Worm (Caenorhabditis elegans) whole organism, L1 larva: ENCODE results near the gene hsp-4.
A peak's percentile ranks its signal among the peaks of the same experiment; 100 is the strongest.

Experiments
- F16B12.6 ChIP-seq: fragments of 150-350 bp; optimal IDR thresholded peaks from 2 replicates; lab custom pipeline; 2014; ENCODE audit warnings: missing biosample characterization, missing genetic modification characterization
- Y116A8C.19 ChIP-seq: sonication (generic microtip); optimal IDR thresholded peaks from 2 replicates; lab custom pipeline; 2016; ENCODE audit warnings: missing compliant biosample characterization, missing genetic modification characterization, borderline replicate concordance
- alr-1 ChIP-seq: fragments of 200-800 bp; sonication (Bioruptor generic); optimal IDR thresholded peaks from 2 replicates; lab custom pipeline; 2018; ENCODE audit warnings: borderline replicate concordance, mild to moderate bottlenecking, missing genetic modification characterization, missing compliant biosample characterization
- ama-1 ChIP-seq: fragments of 150-350 bp; optimal IDR thresholded peaks from 2 replicates; lab custom pipeline; 2014
- blmp-1 ChIP-seq: fragments of 150-350 bp; optimal IDR thresholded peaks from 2 replicates; lab custom pipeline; 2014; ENCODE audit warnings: missing biosample characterization, missing genetic modification characterization
- ceh-8 ChIP-seq: fragments of 200-800 bp; sonication (Bioruptor generic); optimal IDR thresholded peaks from 2 replicates; lab custom pipeline; 2018; ENCODE audit warnings: mild to moderate bottlenecking, missing genetic modification characterization, moderate library complexity, missing compliant biosample characterization
- ceh-82 ChIP-seq, 3 experiments: fragments of 150-350 bp in 1 of 3; sonication (generic microtip) in 2 of 3; optimal IDR thresholded peaks; 2 replicates each; lab custom pipeline; 2014 to 2017; ENCODE audit warnings: missing biosample characterization in 3 of 3, missing genetic modification characterization in 3 of 3
- ces-1 ChIP-seq: fragments of 150-350 bp; optimal IDR thresholded peaks from 2 replicates; lab custom pipeline; 2014; ENCODE audit warnings: missing biosample characterization, missing genetic modification reagents, missing genetic modification characterization
- dpl-1 ChIP-seq, 3 experiments: fragments of 150-350 bp in 2 of 3; sonication (generic microtip) in 1 of 3; optimal IDR thresholded peaks; 2 replicates each; lab custom pipeline; 2014 to 2017; ENCODE audit warnings: missing biosample characterization in 3 of 3, missing genetic modification characterization in 3 of 3, missing genetic modification reagents in 3 of 3
- dsc-1 ChIP-seq: sonication (generic microtip); optimal IDR thresholded peaks from 2 replicates; lab custom pipeline; 2016; ENCODE audit warnings: mild to moderate bottlenecking, missing genetic modification characterization, missing compliant biosample characterization
- efl-1 ChIP-seq, 4 experiments: fragments of 150-350 bp; optimal IDR thresholded peaks in 3 of 4; peaks in 1 of 4; 1 replicate in 1 of 4; 2 replicates in 3 of 4; lab custom pipeline; 2014; ENCODE audit warnings: missing biosample characterization in 2 of 4, missing genetic modification characterization in 2 of 4, missing genetic modification reagents in 2 of 4
- efl-3 ChIP-seq: fragments of 200-800 bp; sonication (Bioruptor generic); optimal IDR thresholded peaks from 2 replicates; lab custom pipeline; 2018; ENCODE audit warnings: mild to moderate bottlenecking, missing genetic modification characterization, missing compliant biosample characterization
- egl-13 ChIP-seq: sonication (generic microtip); optimal IDR thresholded peaks from 2 replicates; lab custom pipeline; 2016; ENCODE audit warnings: missing genotype, missing genetic modification reagents, missing genetic modification characterization, missing compliant biosample characterization
- fkh-10 ChIP-seq: sonication (generic microtip); optimal IDR thresholded peaks from 2 replicates; lab custom pipeline; 2017; ENCODE audit warnings: missing biosample characterization, missing genetic modification reagents, missing genetic modification characterization
- fos-1 ChIP-seq: fragments of 150-350 bp; optimal IDR thresholded peaks from 2 replicates; lab custom pipeline; 2014; ENCODE audit warnings: missing biosample characterization, missing genetic modification characterization
- grh-1 ChIP-seq: fragments of 200-800 bp; sonication (Bioruptor generic); IDR thresholded peaks from 2 replicates; pipeline ENCODE4 v1.3.6; 2022; ENCODE audit warnings: missing genetic modification reagents, missing genetic modification characterization, missing compliant biosample characterization
- hpl-2 ChIP-seq: fragments of 150-350 bp; optimal IDR thresholded peaks from 2 replicates; lab custom pipeline; 2014; ENCODE audit warnings: missing biosample characterization, missing genetic modification reagents, missing genetic modification characterization
- irx-1 ChIP-seq: sonication (generic microtip); optimal IDR thresholded peaks from 2 replicates; lab custom pipeline; 2016; ENCODE audit warnings: missing genetic modification characterization, missing compliant biosample characterization
- isw-1 ChIP-seq: fragments of 200-800 bp; sonication (Bioruptor generic); IDR thresholded peaks from 2 replicates; pipeline ENCODE4 v1.3.6; 2022; ENCODE audit warnings: missing genetic modification characterization, missing compliant biosample characterization
- lin-14 ChIP-seq: fragments of 200-800 bp; sonication (Bioruptor generic); optimal IDR thresholded peaks from 2 replicates; lab custom pipeline; 2018; ENCODE audit warnings: mild to moderate bottlenecking, missing genetic modification characterization, moderate library complexity, missing compliant biosample characterization
- lin-35 ChIP-seq, 2 experiments: fragments of 150-350 bp; optimal IDR thresholded peaks; 2 replicates each; lab custom pipeline; 2014; ENCODE audit warnings: missing biosample characterization in 2 of 2, missing genetic modification characterization in 2 of 2, missing genetic modification reagents in 2 of 2
- lin-39 ChIP-seq: fragments of 150-350 bp; optimal IDR thresholded peaks from 2 replicates; lab custom pipeline; 2014; ENCODE audit warnings: missing biosample characterization, missing genetic modification reagents, missing genetic modification characterization
- lsy-2 ChIP-seq, 2 experiments: fragments of 150-350 bp; optimal IDR thresholded peaks; 2 replicates each; lab custom pipeline; 2014; ENCODE audit warnings: missing biosample characterization in 2 of 2, missing genetic modification characterization in 2 of 2
- mef-2 ChIP-seq: fragments of 150-350 bp; optimal IDR thresholded peaks from 2 replicates; lab custom pipeline; 2014; ENCODE audit warnings: missing biosample characterization, missing genetic modification characterization
- mep-1 ChIP-seq: fragments of 150-350 bp; optimal IDR thresholded peaks from 2 replicates; lab custom pipeline; 2014; ENCODE audit warnings: missing biosample characterization, missing genetic modification characterization
- nhr-19 ChIP-seq: fragments of 200-800 bp; sonication (Bioruptor generic); conservative IDR thresholded peaks from 2 replicates; pipeline ENCODE4 v1.3.6; 2022; ENCODE audit warnings: missing genetic modification characterization, missing compliant biosample characterization
- nhr-47 ChIP-seq: sonication (generic microtip); optimal IDR thresholded peaks from 2 replicates; lab custom pipeline; 2016; ENCODE audit warnings: mild to moderate bottlenecking, missing genetic modification characterization, moderate library complexity, missing compliant biosample characterization
- nhr-71 ChIP-seq: sonication (generic microtip); optimal IDR thresholded peaks from 2 replicates; lab custom pipeline; 2016; ENCODE audit warnings: mild to moderate bottlenecking, missing genetic modification characterization, moderate library complexity, missing compliant biosample characterization
- nhr-76 ChIP-seq: sonication (generic microtip); optimal IDR thresholded peaks from 2 replicates; lab custom pipeline; 2017; ENCODE audit warnings: missing biosample characterization, missing genetic modification characterization
- nhr-84 ChIP-seq: sonication (generic microtip); optimal IDR thresholded peaks from 2 replicates; lab custom pipeline; 2017; ENCODE audit warnings: missing biosample characterization, missing genetic modification characterization
- nhr-85 ChIP-seq: sonication (generic microtip); peaks from one replicate; lab custom pipeline; 2016; ENCODE audit warnings: missing genetic modification characterization, inconsistent platforms, missing compliant biosample characterization
- pqm-1 ChIP-seq: sonication (generic microtip); optimal IDR thresholded peaks from 3 replicates; lab custom pipeline; 2017; ENCODE audit warnings: missing biosample characterization, missing genetic modification characterization
- rnt-1 ChIP-seq: sonication (generic microtip); optimal IDR thresholded peaks from 2 replicates; lab custom pipeline; 2016; ENCODE audit warnings: mild to moderate bottlenecking, missing genetic modification characterization, moderate library complexity, missing compliant biosample characterization
- skn-1 ChIP-seq: fragments of 150-350 bp; optimal IDR thresholded peaks from 2 replicates; lab custom pipeline; 2014; ENCODE audit warnings: missing biosample characterization, missing genetic modification characterization
- snu-23 ChIP-seq: sonication (generic microtip); optimal IDR thresholded peaks from 2 replicates; lab custom pipeline; 2016; ENCODE audit warnings: missing genetic modification characterization, missing compliant biosample characterization
- swsn-7 ChIP-seq: sonication (generic microtip); optimal IDR thresholded peaks from 2 replicates; lab custom pipeline; 2016; ENCODE audit warnings: missing genetic modification characterization, missing compliant biosample characterization
- tbx-2 ChIP-seq: sonication (generic microtip); optimal IDR thresholded peaks from 2 replicates; lab custom pipeline; 2016; ENCODE audit warnings: missing genetic modification characterization, missing compliant biosample characterization
- xbp-1 ChIP-seq: sonication (generic microtip); optimal IDR thresholded peaks from 2 replicates; lab custom pipeline; 2016; ENCODE audit warnings: missing genetic modification characterization, missing compliant biosample characterization
- zag-1 ChIP-seq: fragments of 150-350 bp; optimal IDR thresholded peaks from 2 replicates; lab custom pipeline; 2014; ENCODE audit warnings: missing biosample characterization, missing genetic modification characterization
- zip-4 ChIP-seq: fragments of 200-800 bp; sonication (Bioruptor generic); optimal IDR thresholded peaks from 2 replicates; lab custom pipeline; 2018; ENCODE audit warnings: mild to moderate bottlenecking, missing genetic modification characterization, moderate library complexity, missing compliant biosample characterization
- ztf-4 ChIP-seq: fragments of 150-350 bp; optimal IDR thresholded peaks from 2 replicates; lab custom pipeline; 2014; ENCODE audit warnings: missing biosample characterization, missing genetic modification characterization

Gene hsp-4

DNA sequence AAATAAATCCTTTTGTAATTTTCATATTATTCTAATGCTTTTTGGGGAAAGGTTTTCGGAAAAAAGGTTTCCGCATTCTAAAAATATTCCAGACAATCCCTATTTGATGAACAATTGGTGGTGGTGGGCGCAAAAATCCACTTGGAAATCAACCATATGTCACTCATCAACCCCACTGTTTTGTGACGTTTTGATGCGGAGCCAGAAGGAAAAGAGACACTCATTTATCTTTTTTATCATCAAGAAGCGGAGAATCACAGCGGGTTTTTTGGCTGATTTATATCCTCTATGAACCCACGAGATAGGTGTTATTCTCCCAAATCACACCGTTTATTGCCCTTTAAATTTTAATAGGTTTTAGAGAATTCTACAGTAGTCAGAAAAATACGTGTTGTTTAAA lies 4.7 kb upstream of the hsp-4 start:
- no peak for TF ChIP-seq tbx-2 (tag; lab: Kevin White, UChicago)
- TF ChIP-seq nhr-47 (tag; lab: Kevin White, UChicago): no peak
- no peak for TF ChIP-seq Y116A8C.19 (tag; lab: Kevin White, UChicago)
- TF ChIP-seq nhr-71: peak; percentile 8
- TF ChIP-seq mep-1 (tag; lab: Kevin White, UChicago): no peak
- TF ChIP-seq ama-1: no peak
- TF ChIP-seq nhr-84 (tag; lab: Kevin White, UChicago): no peak
- TF ChIP-seq alr-1 (tag; lab: Kevin White, UChicago): no peak
- no peak for TF ChIP-seq pqm-1 (tag; lab: Kevin White, UChicago)
- TF ChIP-seq isw-1 (GFP tag; lab: Robert Waterston, UW): no peak
- no peak for TF ChIP-seq lsy-2 (tag; optimal IDR thresholded peaks at IDR 0.05; lab: Kevin White, UChicago)
- no peak for TF ChIP-seq efl-3 (GFP tag; lab: Kevin White, UChicago)
- TF ChIP-seq rnt-1 (tag; lab: Kevin White, UChicago): peak; percentile 68
- no peak for TF ChIP-seq zip-4
- no peak for TF ChIP-seq fkh-10 (GFP tag; lab: Kevin White, UChicago)
- no peak for TF ChIP-seq mef-2
- no peak for TF ChIP-seq efl-1 (optimal IDR thresholded peaks at IDR 0.05; lab: Kevin White, UChicago)
- no peak for TF ChIP-seq efl-1 (GFP tag; optimal IDR thresholded peaks at IDR 0.05 in 1 of 2; lab: Kevin White, UChicago)
- no peak for TF ChIP-seq lin-39 (tag; lab: Kevin White, UChicago)
- no peak for TF ChIP-seq xbp-1 (tag; lab: Kevin White, UChicago)
- peak; percentile 30 for TF ChIP-seq lin-14

ce11 chrII:7356773-7357172 lies 4.3 kb upstream of the hsp-4 start:
- no peak for TF ChIP-seq ztf-4 (tag; lab: Kevin White, UChicago)
- no peak for TF ChIP-seq grh-1 (GFP tag; lab: Robert Waterston, UW)
- TF ChIP-seq snu-23: peak; percentile 30
- TF ChIP-seq nhr-19: no peak
- TF ChIP-seq dpl-1 (GFP tag; optimal IDR thresholded peaks at IDR 0.05; lab: Kevin White, UChicago): peak; percentile 9 to 42 (median 33)
- peak; percentile 67 for TF ChIP-seq xbp-1 (tag; lab: Kevin White, UChicago)
- TF ChIP-seq nhr-84 (tag; lab: Kevin White, UChicago): no peak
- TF ChIP-seq efl-1 (optimal IDR thresholded peaks at IDR 0.05; lab: Kevin White, UChicago): peak; percentile 38 to 51
- peak; percentile 27 to 65 for TF ChIP-seq efl-1 (GFP tag; optimal IDR thresholded peaks at IDR 0.05 in 1 of 2; lab: Kevin White, UChicago)
- TF ChIP-seq hpl-2: no peak
- TF ChIP-seq skn-1 (tag; lab: Kevin White, UChicago): peak; percentile 34
- peak; percentile 26 to 58 for TF ChIP-seq lin-35 (GFP tag; optimal IDR thresholded peaks at IDR 0.05; lab: Kevin White, UChicago)
- peak in 1 of 2 experiments; percentile 80 for TF ChIP-seq lsy-2 (tag; optimal IDR thresholded peaks at IDR 0.05; lab: Kevin White, UChicago)
- peak; percentile 5 for TF ChIP-seq nhr-85
- TF ChIP-seq F16B12.6 (tag; lab: Kevin White, UChicago): no peak
- no peak for TF ChIP-seq lin-39 (tag; lab: Kevin White, UChicago)
- peak in 1 of 3 experiments; percentile 37 for TF ChIP-seq ceh-82 (tag; optimal IDR thresholded peaks at IDR 0.05; lab: Kevin White, UChicago)
- peak; percentile 44 for TF ChIP-seq blmp-1
- TF ChIP-seq, all 84 proteins: peak for 10

- TF ChIP-seq nhr-85: no peak
- TF ChIP-seq mep-1 (tag; lab: Kevin White, UChicago): no peak
- TF ChIP-seq fos-1 (tag; lab: Kevin White, UChicago): no peak
- TF ChIP-seq nhr-84 (tag; lab: Kevin White, UChicago): no peak
- no peak for TF ChIP-seq efl-3 (GFP tag; lab: Kevin White, UChicago)
- no peak for TF ChIP-seq fkh-10 (GFP tag; lab: Kevin White, UChicago)
- TF ChIP-seq nhr-76 (tag; lab: Kevin White, UChicago): no peak
- TF ChIP-seq lin-35 (GFP tag; optimal IDR thresholded peaks at IDR 0.05; lab: Kevin White, UChicago): no peak
- no peak for TF ChIP-seq dsc-1 (tag; lab: Kevin White, UChicago)
- no peak for TF ChIP-seq F16B12.6 (tag; lab: Kevin White, UChicago)
- no peak for TF ChIP-seq zag-1 (tag; lab: Kevin White, UChicago)
- no peak for TF ChIP-seq zip-4
- TF ChIP-seq irx-1 (tag; lab: Kevin White, UChicago): no peak
- TF ChIP-seq egl-13: no peak
- TF ChIP-seq swsn-7 (tag; lab: Kevin White, UChicago): no peak
- TF ChIP-seq ceh-8 (GFP tag; lab: Kevin White, UChicago): no peak
- no peak for TF ChIP-seq ces-1
- no peak for TF ChIP-seq lsy-2 (tag; optimal IDR thresholded peaks at IDR 0.05; lab: Kevin White, UChicago)
Measured at ce11 chrII:7356326-7356725, 3.9 kb upstream of the hsp-4 start, which contains the start of gene haf-2. TSS of gene haf-2 (minus strand) at chrII:7356426.
